Worm (Caenorhabditis elegans) whole organism, young adult: ENCODE measurements around the gene fbxc-26.

ENCODE experiments used
- F10E7.11 ChIP-seq: sonication (generic microtip); optimal IDR thresholded peaks from 2 replicates; lab custom pipeline; 2017; ENCODE audit warnings: mild to moderate bottlenecking, missing genetic modification characterization, moderate library complexity, missing compliant biosample characterization
- F23B12.7 ChIP-seq: sonication (generic microtip); optimal IDR thresholded peaks from 2 replicates; lab custom pipeline; 2017; ENCODE audit warnings: missing genetic modification characterization, mild to moderate bottlenecking, missing compliant biosample characterization, antibody characterized with exemption, moderate library complexity; ENCODE audit not compliant: insufficient read depth
- F33H1.4 ChIP-seq: fragments of 200-800 bp; sonication (Bioruptor generic); IDR thresholded peaks from 2 replicates; pipeline ENCODE4 v1.3.6; 2022; ENCODE audit warnings: missing genetic modification reagents, missing genetic modification characterization, missing compliant biosample characterization
- F39B2.1 ChIP-seq: fragments of 200-800 bp; sonication (Bioruptor generic); IDR thresholded peaks from 2 replicates; pipeline ENCODE4 v1.3.6; 2022; ENCODE audit warnings: missing genetic modification reagents, missing genetic modification characterization, missing compliant biosample characterization
- F57A8.1 ChIP-seq: fragments of 200-800 bp; sonication (Bioruptor generic); optimal IDR thresholded peaks from 2 replicates; lab custom pipeline; 2018; ENCODE audit warnings: mild to moderate bottlenecking, missing genetic modification characterization, moderate library complexity, missing compliant biosample characterization
- K11D2.4 ChIP-seq: fragments of 200-800 bp; sonication (Bioruptor generic); IDR thresholded peaks from 2 replicates; pipeline ENCODE4 v1.3.6; 2022; ENCODE audit warnings: missing genetic modification reagents, missing genetic modification characterization, missing compliant biosample characterization
- T07F8.4 ChIP-seq: sonication (generic microtip); optimal IDR thresholded peaks from 2 replicates; lab custom pipeline; 2016; ENCODE audit warnings: mild to moderate bottlenecking, missing genetic modification characterization, moderate library complexity, missing compliant biosample characterization
- T26A5.8 ChIP-seq: sonication (generic microtip); optimal IDR thresholded peaks from 2 replicates; lab custom pipeline; 2016; ENCODE audit warnings: missing genetic modification characterization, missing compliant biosample characterization
- Y56A3A.18 ChIP-seq: fragments of 200-800 bp; sonication (Bioruptor generic); IDR thresholded peaks from 2 replicates; pipeline ENCODE4 v1.3.6; 2022; ENCODE audit warnings: missing genetic modification reagents, missing genetic modification characterization, missing compliant biosample characterization
- Y95B8A.8 ChIP-seq: fragments of 200-800 bp; sonication (Bioruptor generic); IDR thresholded peaks from 2 replicates; pipeline ENCODE4 v1.3.6; 2022; ENCODE audit warnings: missing genetic modification reagents, missing genetic modification characterization, missing compliant biosample characterization
- aptf-2 ChIP-seq: fragments of 200-800 bp; sonication (Bioruptor generic); conservative IDR thresholded peaks from 2 replicates; pipeline ENCODE4 v1.3.6; 2022; ENCODE audit warnings: missing genetic modification reagents, missing genetic modification characterization, missing compliant biosample characterization
- athp-1 ChIP-seq: sonication (generic microtip); optimal IDR thresholded peaks from 2 replicates; lab custom pipeline; 2017; ENCODE audit warnings: mild to moderate bottlenecking, missing genetic modification characterization, missing compliant biosample characterization
- attf-3 ChIP-seq: fragments of 200-800 bp; sonication (Bioruptor generic); conservative IDR thresholded peaks from 2 replicates; pipeline ENCODE4 v1.3.6; 2022; ENCODE audit warnings: missing genetic modification reagents, missing genetic modification characterization, missing compliant biosample characterization
- bed-2 ChIP-seq: fragments of 200-800 bp; sonication (Bioruptor generic); IDR thresholded peaks from 2 replicates; pipeline ENCODE4 v1.3.6; 2022; ENCODE audit warnings: missing genetic modification reagents, missing genetic modification characterization, missing compliant biosample characterization
- cebp-2 ChIP-seq: fragments of 200-800 bp; sonication (Bioruptor generic); IDR thresholded peaks from 2 replicates; pipeline ENCODE4 v1.3.6; 2022; ENCODE audit warnings: missing genetic modification characterization, missing compliant biosample characterization
- ceh-91 ChIP-seq: fragments of 200-800 bp; sonication (Bioruptor generic); IDR thresholded peaks from 2 replicates; pipeline ENCODE4 v1.3.6; 2022; ENCODE audit warnings: missing genetic modification reagents, missing genetic modification characterization, missing compliant biosample characterization
- chd-7 ChIP-seq: sonication (generic microtip); optimal IDR thresholded peaks from 2 replicates; lab custom pipeline; 2016; ENCODE audit warnings: mild to moderate bottlenecking, missing genetic modification characterization, moderate library complexity, missing compliant biosample characterization
- dpff-1 ChIP-seq: sonication (generic microtip); optimal IDR thresholded peaks from 2 replicates; lab custom pipeline; 2017; ENCODE audit warnings: mild to moderate bottlenecking, missing genetic modification characterization, missing compliant biosample characterization
- efl-1 ChIP-seq: fragments of 150-350 bp; optimal IDR thresholded peaks from 2 replicates; lab custom pipeline; 2014; ENCODE audit warnings: missing biosample characterization, missing genetic modification reagents, missing genetic modification characterization
- egl-44 ChIP-seq: fragments of 200-800 bp; sonication (Bioruptor generic); IDR thresholded peaks from 2 replicates; pipeline ENCODE4 v1.3.6; 2022; ENCODE audit warnings: missing genetic modification reagents, missing genetic modification characterization, missing compliant biosample characterization
- egrh-3 ChIP-seq: fragments of 200-800 bp; sonication (Bioruptor generic); IDR thresholded peaks from 2 replicates; pipeline ENCODE4 v1.3.6; 2022; ENCODE audit warnings: missing genetic modification reagents, missing genetic modification characterization, missing compliant biosample characterization
- ets-4 ChIP-seq: fragments of 200-800 bp; sonication (Bioruptor generic); optimal IDR thresholded peaks from 2 replicates; lab custom pipeline; 2018; ENCODE audit warnings: mild to moderate bottlenecking, missing genetic modification characterization, missing compliant biosample characterization
- gei-17 ChIP-seq: fragments of 200-800 bp; sonication (Bioruptor generic); optimal IDR thresholded peaks from 2 replicates; lab custom pipeline; 2018; ENCODE audit warnings: mild to moderate bottlenecking, missing genetic modification characterization, missing compliant biosample characterization
- hlh-12 ChIP-seq: sonication (generic microtip); optimal IDR thresholded peaks from 2 replicates; lab custom pipeline; 2016; ENCODE audit warnings: missing genetic modification characterization, missing compliant biosample characterization
- hmg-1.2 ChIP-seq: fragments of 200-800 bp; sonication (Bioruptor generic); IDR thresholded peaks from 2 replicates; pipeline ENCODE4 v1.3.6; 2022; ENCODE audit warnings: missing genetic modification reagents, missing genetic modification characterization, missing compliant biosample characterization
- let-607 ChIP-seq, 2 experiments: fragments of 200-800 bp in 1 of 2; sonication (Bioruptor generic) in 1 of 2; sonication (generic microtip) in 1 of 2; optimal IDR thresholded peaks; 2 replicates each; lab custom pipeline; 2016 to 2018; ENCODE audit warnings: mild to moderate bottlenecking in 2 of 2, missing compliant biosample characterization in 2 of 2, missing genetic modification characterization in 2 of 2, moderate library complexity in 2 of 2, missing genotype in 1 of 2
- lin-54 ChIP-seq: fragments of 200-800 bp; sonication (Bioruptor generic); optimal IDR thresholded peaks from 2 replicates; lab custom pipeline; 2018; ENCODE audit warnings: mild to moderate bottlenecking, missing genetic modification characterization, missing compliant biosample characterization
- madf-3 ChIP-seq: fragments of 200-800 bp; sonication (Bioruptor generic); IDR thresholded peaks from 2 replicates; pipeline ENCODE4 v1.3.6; 2022; ENCODE audit warnings: missing genetic modification reagents, missing genetic modification characterization, missing compliant biosample characterization
- mel-28 ChIP-seq: sonication (generic microtip); optimal IDR thresholded peaks from 2 replicates; lab custom pipeline; 2016; ENCODE audit warnings: borderline replicate concordance, mild to moderate bottlenecking, missing genetic modification characterization, missing compliant biosample characterization
- mes-4 ChIP-seq: sonication (generic microtip); optimal IDR thresholded peaks from 2 replicates; lab custom pipeline; 2016; ENCODE audit warnings: missing genotype, missing genetic modification characterization, missing compliant biosample characterization
- mxl-1 ChIP-seq: sonication (generic microtip); optimal IDR thresholded peaks from 2 replicates; lab custom pipeline; 2016; ENCODE audit warnings: missing genetic modification characterization, missing compliant biosample characterization
- nfya-1 ChIP-seq: sonication (generic microtip); optimal IDR thresholded peaks from 2 replicates; lab custom pipeline; 2017; ENCODE audit warnings: antibody characterized with exemption, missing compliant biosample characterization, missing genetic modification characterization, borderline replicate concordance; ENCODE audit not compliant: insufficient read depth
- pbrm-1 ChIP-seq: fragments of 200-800 bp; sonication (Bioruptor generic); IDR thresholded peaks from 2 replicates; pipeline ENCODE4 v1.3.6; 2022; ENCODE audit warnings: missing genetic modification reagents, missing genetic modification characterization, missing compliant biosample characterization
- pha-4 ChIP-seq: fragments of 150-350 bp; sonication (generic microtip); optimal IDR thresholded peaks from 2 replicates; lab custom pipeline; 2014; ENCODE audit warnings: missing biosample characterization, missing genetic modification reagents, missing genetic modification characterization
- rcor-1 ChIP-seq: fragments of 200-800 bp; sonication (Bioruptor generic); IDR thresholded peaks from 2 replicates; pipeline ENCODE4 v1.3.6; 2022; ENCODE audit warnings: missing genetic modification reagents, missing genetic modification characterization, missing compliant biosample characterization
- snpc-3.4 ChIP-seq: sonication (generic microtip); optimal IDR thresholded peaks from 2 replicates; lab custom pipeline; 2017; ENCODE audit warnings: missing genetic modification characterization, mild to moderate bottlenecking, missing compliant biosample characterization, antibody characterized with exemption, moderate library complexity, missing genotype, missing genetic modification reagents
- snpc-4 ChIP-seq, 5 experiments: fragments of 150-350 bp in 1 of 5; sonication (generic microtip) in 4 of 5; optimal IDR thresholded peaks; 2 replicates each; lab custom pipeline; 2014 to 2018; ENCODE audit warnings: missing genetic modification characterization in 5 of 5, missing biosample characterization in 3 of 5, antibody characterized with exemption in 2 of 5, mild to moderate bottlenecking in 2 of 5, missing compliant biosample characterization in 2 of 5, missing genotype in 2 of 5, moderate library complexity in 2 of 5, missing genetic modification reagents in 1 of 5
- somi-1 ChIP-seq: fragments of 200-800 bp; sonication (Bioruptor generic); optimal IDR thresholded peaks from 2 replicates; lab custom pipeline; 2018; ENCODE audit warnings: mild to moderate bottlenecking, missing genetic modification characterization, missing compliant biosample characterization
- tbp1 ChIP-seq: fragments of 200-800 bp; sonication (Bioruptor generic); optimal IDR thresholded peaks from 2 replicates; lab custom pipeline; 2018; ENCODE audit warnings: mild to moderate bottlenecking, missing genetic modification characterization, missing compliant biosample characterization
- tbx-9 ChIP-seq: sonication (generic microtip); optimal IDR thresholded peaks from 2 replicates; lab custom pipeline; 2016; ENCODE audit warnings: borderline replicate concordance, missing genetic modification characterization, inconsistent platforms, missing compliant biosample characterization

The fbxc-26 gene

ce11 chrII:1738844-1739243, 44.4 kb upstream of the fbxc-26 start, which contains the start of the genes irld-9 and irld-33:
TSS of gene irld-9 (minus strand) at chrII:1738944.
TSS of gene irld-33 (plus strand) at chrII:1739052.
- TF ChIP-seq efl-1 (GFP tag; lab: Kevin White, UChicago) (no peak), Y56A3A.18 (no peak), T26A5.8 (tag; lab: Kevin White, UChicago) (no peak), snpc-3.4 (tag; lab: Kevin White, UChicago) (no peak), hlh-12 (tag; lab: Kevin White, UChicago) (no peak)

ce11 chrII:1736353-1736752, 41.9 kb upstream of the fbxc-26 start, which contains the start of gene ceh-83:
TSS of gene ceh-83 (minus strand) at chrII:1736533.
- 0 out of 2 replicates have a peak, but pooled peaks have one; percentile 52 for TF ChIP-seq aptf-2 (GFP tag; lab: Robert Waterston, UW)
- no peak for TF ChIP-seq tbx-9
- TF ChIP-seq pbrm-1 (GFP tag; lab: Robert Waterston, UW) = 0 out of 2 replicates have a peak, but pooled peaks have one; percentile 25
- no peak for TF ChIP-seq lin-54
- TF ChIP-seq tbp1 (GFP tag; lab: Kevin White, UChicago) = no peak
- TF ChIP-seq hmg-1.2 (GFP tag; lab: Robert Waterston, UW) = peak; percentile 92

- TF ChIP-seq dpff-1 (no peak), K11D2.4 (GFP tag; lab: Robert Waterston, UW) (no peak), tbp1 (GFP tag; lab: Kevin White, UChicago) (no peak), F33H1.4 (GFP tag; lab: Robert Waterston, UW) (no peak), pbrm-1 (GFP tag; lab: Robert Waterston, UW) (no peak), T26A5.8 (tag; lab: Kevin White, UChicago) (no peak), hmg-1.2 (GFP tag; lab: Robert Waterston, UW) (no peak), madf-3 (GFP tag; lab: Robert Waterston, UW) (no peak), attf-3 (GFP tag; lab: Robert Waterston, UW) (no peak), gei-17 (GFP tag; lab: Kevin White, UChicago) (no peak), nfya-1 (tag; lab: Kevin White, UChicago) (no peak), bed-2 (GFP tag; lab: Robert Waterston, UW) (no peak), athp-1 (tag; lab: Kevin White, UChicago) (no peak)
These were observed 40.7 kb upstream of the fbxc-26 start for ce11 chrII:1735145-1735544.

- no peak for TF ChIP-seq pha-4 (tag; lab: Kevin White, UChicago)
- TF ChIP-seq F23B12.7 (tag; lab: Kevin White, UChicago) = no peak
- no peak for TF ChIP-seq egl-44 (GFP tag; lab: Robert Waterston, UW)
- no peak for TF ChIP-seq T07F8.4
- TF ChIP-seq ceh-91 (GFP tag; lab: Robert Waterston, UW) = no peak
- TF ChIP-seq lin-54 = no peak
- no peak for TF ChIP-seq egrh-3 (GFP tag; lab: Robert Waterston, UW)
- TF ChIP-seq F57A8.1 (GFP tag; lab: Kevin White, UChicago) = no peak
- no peak for TF ChIP-seq rcor-1 (GFP tag; lab: Robert Waterston, UW)
- TF ChIP-seq efl-1 (GFP tag; lab: Kevin White, UChicago) = no peak
- TF ChIP-seq, all 124 proteins: peak for 0
These were observed 37.5 kb upstream of the fbxc-26 start, which contains the start of gene ceh-82 for ce11 chrII:1731932-1732331. TSS of gene ceh-82 (plus strand) at chrII:1732232.

ce11 chrII:1730103-1730502, 35.7 kb upstream of the fbxc-26 start, which contains the start of gene ceh-81:
TSS of gene ceh-81 (plus strand) at chrII:1730403.
- TF ChIP-seq mxl-1 (no peak), F39B2.1 (GFP tag; lab: Robert Waterston, UW) (no peak), Y95B8A.8 (GFP tag; lab: Robert Waterston, UW) (no peak), F33H1.4 (GFP tag; lab: Robert Waterston, UW) (no peak), hlh-12 (tag; lab: Kevin White, UChicago) (no peak), let-607 (tag; optimal IDR thresholded peaks at IDR 0.05; lab: Kevin White, UChicago) (no peak), cebp-2 (GFP tag; lab: Robert Waterston, UW) (no peak), ets-4 (GFP tag; lab: Kevin White, UChicago) (no peak), mes-4 (tag; lab: Kevin White, UChicago) (no peak), snpc-4 (GFP tag; optimal IDR thresholded peaks at IDR 0.05; lab: Kevin White, UChicago) (no peak), snpc-4 (tag; optimal IDR thresholded peaks at IDR 0.05; lab: Kevin White, UChicago) (no peak), chd-7 (tag; lab: Kevin White, UChicago) (no peak), F10E7.11 (no peak), mel-28 (tag; lab: Kevin White, UChicago) (no peak), madf-3 (GFP tag; lab: Robert Waterston, UW) (no peak), somi-1 (GFP tag; lab: Kevin White, UChicago) (no peak)
